Fruit fly (Drosophila melanogaster) whole organism, embryonic: ENCODE results near the gene Cyp309a1.

ENCODE experiments used
- ATbp ChIP-seq: fragments of 200-800 bp; sonication (Bioruptor generic); optimal IDR thresholded peaks from 2 replicates; lab custom pipeline; 2017; ENCODE audit warnings: missing biosample characterization, mild to moderate bottlenecking, missing genetic modification characterization, missing genetic modification reagents
- Antp ChIP-seq: fragments of 200-800 bp; sonication (Bioruptor generic); optimal IDR thresholded peaks from 3 replicates; lab custom pipeline; 2016; ENCODE audit warnings: missing biosample characterization, missing genetic modification characterization
- Bteb2 ChIP-seq: fragments of 200-800 bp; sonication (Bioruptor generic); optimal IDR thresholded peaks from 2 replicates; lab custom pipeline; 2016; ENCODE audit warnings: missing biosample characterization, missing genetic modification characterization
- CG1024 ChIP-seq: fragments of 200-800 bp; sonication (Bioruptor generic); IDR thresholded peaks from 2 replicates; pipeline ENCODE4 v1.3.6; 2022; ENCODE audit warnings: missing biosample characterization, missing genetic modification characterization
- CG11696 ChIP-seq: fragments of 200-800 bp; sonication (Bioruptor generic); IDR thresholded peaks from 2 replicates; pipeline ENCODE4 v1.3.6; 2022; ENCODE audit warnings: missing biosample characterization, missing genetic modification characterization
- CG12219 ChIP-seq: fragments of 200-800 bp; sonication (Bioruptor generic); optimal IDR thresholded peaks from 3 replicates; lab custom pipeline; 2018; ENCODE audit warnings: missing biosample characterization, mild to moderate bottlenecking, missing genetic modification characterization
- CG12391 ChIP-seq: fragments of 200-800 bp; sonication (Bioruptor generic); optimal IDR thresholded peaks from 3 replicates; lab custom pipeline; 2018; ENCODE audit warnings: missing biosample characterization, mild to moderate bottlenecking, missing genetic modification characterization, moderate library complexity
- CG15073 ChIP-seq: fragments of 200-800 bp; sonication (Bioruptor generic); optimal IDR thresholded peaks from 2 replicates; lab custom pipeline; 2016; ENCODE audit warnings: missing biosample characterization, missing genetic modification characterization
- CG15514 ChIP-seq: fragments of 200-800 bp; sonication (Bioruptor generic); optimal IDR thresholded peaks from 3 replicates; lab custom pipeline; 2017; ENCODE audit warnings: missing biosample characterization, missing genetic modification characterization, mild to moderate bottlenecking, moderate library complexity, missing genetic modification reagents
- CG17361 ChIP-seq: fragments of 200-800 bp; sonication (Bioruptor generic); IDR thresholded peaks from 3 replicates; pipeline ENCODE4 v1.3.6; 2022; ENCODE audit warnings: missing biosample characterization, missing genetic modification characterization
- CG2116 ChIP-seq: fragments of 200-800 bp; sonication (Bioruptor generic); optimal IDR thresholded peaks from 3 replicates; lab custom pipeline; 2018; ENCODE audit warnings: missing biosample characterization, mild to moderate bottlenecking, missing genetic modification characterization
- CG2129 ChIP-seq: fragments of 200-800 bp; sonication (Bioruptor generic); IDR thresholded peaks from 2 replicates; pipeline ENCODE4 v1.3.6; 2022; ENCODE audit warnings: missing biosample characterization, missing genetic modification characterization; ENCODE audit not compliant: partially characterized antibody
- CG30403 ChIP-seq: fragments of 200-800 bp; sonication (Bioruptor generic); optimal IDR thresholded peaks from 3 replicates; lab custom pipeline; 2016; ENCODE audit warnings: missing biosample characterization, missing genetic modification characterization
- CG34376 ChIP-seq: fragments of 200-800 bp; sonication (Bioruptor generic); optimal IDR thresholded peaks from 2 replicates; lab custom pipeline; 2018; ENCODE audit warnings: missing biosample characterization, mild to moderate bottlenecking, missing genetic modification characterization
- CG4328 ChIP-seq: fragments of 200-800 bp; sonication (Bioruptor generic); optimal IDR thresholded peaks from 3 replicates; lab custom pipeline; 2017; ENCODE audit warnings: missing biosample characterization, missing genetic modification reagents, missing genetic modification characterization
- CG7928 ChIP-seq: fragments of 200-800 bp; sonication (Bioruptor generic); optimal IDR thresholded peaks from 2 replicates; lab custom pipeline; 2017; ENCODE audit warnings: missing biosample characterization, mild to moderate bottlenecking, missing genetic modification characterization
- CG7987 ChIP-seq: fragments of 200-800 bp; sonication (Bioruptor generic); optimal IDR thresholded peaks from 2 replicates; lab custom pipeline; 2018; ENCODE audit warnings: missing biosample characterization, mild to moderate bottlenecking, missing genetic modification characterization, moderate library complexity
- CG8359 ChIP-seq: fragments of 200-800 bp; sonication (Bioruptor generic); optimal IDR thresholded peaks from 2 replicates; lab custom pipeline; 2017; ENCODE audit warnings: missing biosample characterization, mild to moderate bottlenecking, missing genetic modification characterization, borderline replicate concordance
- D19B ChIP-seq: fragments of 200-800 bp; sonication (Bioruptor generic); optimal IDR thresholded peaks from 2 replicates; lab custom pipeline; 2017; ENCODE audit warnings: missing biosample characterization, mild to moderate bottlenecking, missing genetic modification characterization
- Dad ChIP-seq: fragments of 200-800 bp; sonication (Bioruptor generic); optimal IDR thresholded peaks from 3 replicates; lab custom pipeline; 2016; ENCODE audit warnings: missing biosample characterization, missing genetic modification characterization
- Eip74EF ChIP-seq, 2 experiments: fragments of 200-800 bp in 1 of 2; fragments of >200 bp in 1 of 2; sonication (Bioruptor generic) in 1 of 2; optimal IDR thresholded peaks; 2 replicates each; lab custom pipeline; 2017 to 2019; ENCODE audit warnings: missing biosample characterization in 2 of 2, missing genetic modification characterization in 2 of 2, mild to moderate bottlenecking in 1 of 2, moderate library complexity in 1 of 2
- Ets97D ChIP-seq: fragments of 200-800 bp; sonication (Bioruptor generic); optimal IDR thresholded peaks from 3 replicates; lab custom pipeline; 2016; ENCODE audit warnings: missing biosample characterization, missing genetic modification characterization
- Fer2 ChIP-seq: fragments of 200-800 bp; sonication (Bioruptor generic); optimal IDR thresholded peaks from 2 replicates; lab custom pipeline; 2018; ENCODE audit warnings: missing biosample characterization, mild to moderate bottlenecking, missing genetic modification characterization, moderate library complexity
- GATAe ChIP-seq: fragments of 200-800 bp; sonication (Bioruptor generic); conservative IDR thresholded peaks from 2 replicates; pipeline ENCODE4 v1.3.6; 2022; ENCODE audit warnings: missing biosample characterization, missing genetic modification characterization
- Hsf ChIP-seq: fragments of 200-800 bp; sonication (Bioruptor generic); optimal IDR thresholded peaks from 3 replicates; lab custom pipeline; 2016; ENCODE audit warnings: missing biosample characterization, missing genetic modification characterization
- Mrtf ChIP-seq: fragments of 200-800 bp; sonication (Bioruptor generic); IDR thresholded peaks from 3 replicates; pipeline ENCODE4 v1.3.6; 2022; ENCODE audit warnings: missing biosample characterization, missing genetic modification characterization
- Rx ChIP-seq: fragments of 200-800 bp; sonication (Bioruptor generic); IDR thresholded peaks from 2 replicates; pipeline ENCODE4 v1.3.6; 2022; ENCODE audit warnings: missing biosample characterization, missing genetic modification characterization
- Sin3A ChIP-seq: fragments of >200 bp; optimal IDR thresholded peaks from 2 replicates; lab custom pipeline; 2018
- Sox100B ChIP-seq: fragments of 200-800 bp; sonication (Bioruptor generic); optimal IDR thresholded peaks from 3 replicates; lab custom pipeline; 2018; ENCODE audit warnings: missing biosample characterization, mild to moderate bottlenecking, missing genetic modification characterization
- TFAM ChIP-seq: fragments of 200-800 bp; sonication (Bioruptor generic); optimal IDR thresholded peaks from 2 replicates; lab custom pipeline; 2017; ENCODE audit warnings: missing biosample characterization, missing genetic modification characterization, inconsistent platforms
- aop ChIP-seq: fragments of 200-800 bp; sonication (Bioruptor generic); IDR thresholded peaks from 2 replicates; pipeline ENCODE4 v1.3.6; 2022; ENCODE audit warnings: missing biosample characterization, missing genetic modification characterization
- ash1 ChIP-seq: fragments of 200-800 bp; sonication (Bioruptor generic); optimal IDR thresholded peaks from 2 replicates; lab custom pipeline; 2018; ENCODE audit warnings: missing biosample characterization, mild to moderate bottlenecking, missing genetic modification characterization
- bab2 ChIP-seq: fragments of 200-800 bp; sonication (Bioruptor generic); optimal IDR thresholded peaks from 2 replicates; lab custom pipeline; 2016; ENCODE audit warnings: missing biosample characterization, missing genetic modification characterization
- bigmax ChIP-seq: fragments of 200-800 bp; sonication (Bioruptor generic); optimal IDR thresholded peaks from 2 replicates; lab custom pipeline; 2018; ENCODE audit warnings: missing biosample characterization, mild to moderate bottlenecking, missing genetic modification characterization
- chn ChIP-seq: fragments of 200-800 bp; sonication (Bioruptor generic); optimal IDR thresholded peaks from 2 replicates; lab custom pipeline; 2016; ENCODE audit warnings: missing biosample characterization, missing genetic modification characterization
- crol ChIP-seq: fragments of 200-800 bp; sonication (Bioruptor generic); IDR thresholded peaks from 2 replicates; pipeline ENCODE4 v1.3.6; 2022; ENCODE audit warnings: missing biosample characterization, missing genetic modification characterization
- dm ChIP-seq: fragments of 200-800 bp; sonication (Bioruptor generic); optimal IDR thresholded peaks from 3 replicates; lab custom pipeline; 2016; ENCODE audit warnings: missing biosample characterization, missing genetic modification characterization
- dysf ChIP-seq: fragments of 200-800 bp; sonication (Bioruptor generic); IDR thresholded peaks from 3 replicates; pipeline ENCODE4 v1.3.6; 2022; ENCODE audit warnings: missing biosample characterization, missing genetic modification characterization
- fd64A ChIP-seq: fragments of 200-800 bp; sonication (Bioruptor generic); optimal IDR thresholded peaks from 3 replicates; lab custom pipeline; 2018; ENCODE audit warnings: missing biosample characterization, mild to moderate bottlenecking, missing genetic modification characterization
- gcm2 ChIP-seq: fragments of 200-800 bp; sonication (Bioruptor generic); optimal IDR thresholded peaks from 2 replicates; lab custom pipeline; 2016; ENCODE audit warnings: missing biosample characterization, missing genetic modification characterization
- her ChIP-seq: fragments of 200-800 bp; sonication (Bioruptor generic); optimal IDR thresholded peaks from 2 replicates; lab custom pipeline; 2016; ENCODE audit warnings: missing biosample characterization, missing genetic modification characterization
- luna ChIP-seq: fragments of 200-800 bp; sonication (Bioruptor generic); optimal IDR thresholded peaks from 2 replicates; lab custom pipeline; 2016; ENCODE audit warnings: missing biosample characterization, missing genetic modification characterization
- maf-S ChIP-seq: fragments of 200-800 bp; sonication (Bioruptor generic); optimal IDR thresholded peaks from 2 replicates; lab custom pipeline; 2016; ENCODE audit warnings: missing biosample characterization, missing genetic modification characterization
- run ChIP-seq: fragments of 200-800 bp; sonication (Bioruptor generic); optimal IDR thresholded peaks from 3 replicates; lab custom pipeline; 2018; ENCODE audit warnings: missing biosample characterization, mild to moderate bottlenecking, missing genetic modification characterization
- slp2 ChIP-seq: fragments of 200-800 bp; sonication (Bioruptor generic); optimal IDR thresholded peaks from 2 replicates; lab custom pipeline; 2016; ENCODE audit warnings: missing biosample characterization, missing genetic modification characterization
- so ChIP-seq: fragments of 200-800 bp; sonication (Bioruptor generic); IDR thresholded peaks from 3 replicates; pipeline ENCODE4 v1.3.6; 2022; ENCODE audit warnings: missing biosample characterization, missing genetic modification characterization
- tna ChIP-seq: fragments of 200-800 bp; sonication (Bioruptor generic); IDR thresholded peaks from 2 replicates; pipeline ENCODE4 v1.3.6; 2022; ENCODE audit warnings: missing biosample characterization, missing genetic modification characterization; ENCODE audit not compliant: partially characterized antibody
- tup ChIP-seq: fragments of 200-800 bp; sonication (Bioruptor generic); optimal IDR thresholded peaks from 2 replicates; lab custom pipeline; 2016; ENCODE audit warnings: missing biosample characterization, mild to moderate bottlenecking, missing genetic modification characterization, moderate library complexity
- vvl ChIP-seq: fragments of 200-800 bp; sonication (Bioruptor generic); IDR thresholded peaks from 2 replicates; pipeline ENCODE4 v1.3.6; 2022; ENCODE audit warnings: missing biosample characterization, missing genetic modification characterization
- zen2 ChIP-seq: fragments of 200-800 bp; sonication (Bioruptor generic); IDR thresholded peaks from 3 replicates; pipeline ENCODE4 v1.3.6; 2022; ENCODE audit warnings: missing biosample characterization, missing genetic modification characterization; ENCODE audit not compliant: partially characterized antibody
- zfh2 ChIP-seq: fragments of 200-800 bp; sonication (Bioruptor generic); optimal IDR thresholded peaks from 2 replicates; lab custom pipeline; 2016; ENCODE audit warnings: missing biosample characterization, missing genetic modification characterization

Gene Cyp309a1

DNA sequence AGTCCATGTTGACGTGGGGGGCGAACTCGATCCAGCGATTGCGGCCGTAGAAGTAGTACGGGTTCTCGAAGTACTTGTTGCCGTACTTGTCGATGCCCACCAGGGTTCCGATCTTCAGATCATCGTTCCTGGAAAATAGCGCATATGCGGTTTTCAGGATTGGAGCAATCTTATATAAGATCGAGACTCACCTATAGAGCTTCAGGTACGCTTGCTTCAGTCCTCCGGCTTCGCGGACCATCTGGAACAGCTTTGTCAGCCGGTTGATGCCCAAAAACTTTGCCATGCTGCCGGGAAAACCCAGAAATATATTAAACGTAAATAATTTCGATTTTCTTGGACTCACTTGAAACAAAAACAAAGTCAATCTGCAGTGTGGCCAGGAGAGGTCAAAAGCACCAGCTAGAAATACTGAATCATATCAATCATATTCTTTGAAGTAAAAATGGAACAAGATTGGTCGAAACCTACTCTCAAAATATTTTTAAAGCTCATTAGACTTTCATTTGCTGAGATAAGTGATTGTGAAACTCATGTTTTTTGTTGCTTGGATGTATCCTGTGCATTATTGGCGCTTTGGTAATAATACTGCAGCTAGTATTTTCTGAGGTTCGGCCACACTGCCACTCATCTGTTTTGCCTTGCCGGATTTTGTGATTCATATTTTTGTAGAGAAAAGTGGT lies 15.2 kb upstream of the Cyp309a1 start, which contains the start of the genes ND-B17.2 and Arpc5 (continued):
- TF ChIP-seq fd64A (GFP tag; lab: Kevin White, UChicago) (no peak), tup (GFP tag; lab: Kevin White, UChicago) (no peak), zfh2 (GFP tag; lab: Kevin White, UChicago) (peak; percentile 13), CG34376 (GFP tag; lab: Kevin White, UChicago) (no peak), Ets97D (GFP tag; lab: Kevin White, UChicago) (peak; percentile 46), CG15073 (GFP tag; lab: Kevin White, UChicago) (no peak), bab2 (GFP tag; lab: Kevin White, UChicago) (peak; percentile 17), tna (GFP tag; lab: Robert Waterston, UW) (no peak), dm (peak; percentile 11), chn (GFP tag; lab: Kevin White, UChicago) (no peak), CG17361 (peak; percentile 47; the same call in 1 of the 3 replicates), CG7928 (GFP tag; lab: Kevin White, UChicago) (no peak), CG8359 (no peak), bigmax (GFP tag; lab: Kevin White, UChicago) (no peak), ash1 (GFP tag; lab: Kevin White, UChicago) (no peak), CG30403 (GFP tag; lab: Kevin White, UChicago) (peak; percentile 19), CG2116 (peak; percentile 23), vvl (no peak), run (tag; lab: Kevin White, UChicago) (no peak), maf-S (GFP tag; lab: Kevin White, UChicago) (no peak), Eip74EF (GFP tag; optimal IDR thresholded peaks at IDR 0.05; lab: Kevin White, UChicago) (no peak), crol (GFP tag; lab: Robert Waterston, UW) (no peak), Antp (GFP tag; lab: Kevin White, UChicago) (peak; percentile 18), CG7987 (GFP tag; lab: Kevin White, UChicago) (no peak), D19B (GFP tag; lab: Kevin White, UChicago) (no peak), CG4328 (GFP tag; lab: Kevin White, UChicago) (no peak), Mrtf (GFP tag; lab: Robert Waterston, UW) (no peak), Sin3A (lab: Kevin White, UChicago) (peak; percentile 88), zen2 (GFP tag; lab: Robert Waterston, UW) (no peak), Hsf (peak; percentile 16), Sox100B (GFP tag; lab: Kevin White, UChicago) (no peak), CG12219 (no peak), gcm2 (GFP tag; lab: Kevin White, UChicago) (no peak), CG15514 (GFP tag; lab: Kevin White, UChicago) (peak; percentile 30), CG11696 (GFP tag; lab: Robert Waterston, UW) (no peak), GATAe (no peak), Bteb2 (GFP tag; lab: Kevin White, UChicago) (no peak), TFAM (GFP tag; lab: Kevin White, UChicago) (no peak), Dad (GFP tag; lab: Kevin White, UChicago) (no peak), her (GFP tag; lab: Kevin White, UChicago) (no peak), Rx (GFP tag; lab: Robert Waterston, UW) (no peak), Fer2 (no peak), CG12391 (tag; lab: Kevin White, UChicago) (peak; percentile 49), CG1024 (GFP tag; lab: Robert Waterston, UW) (no peak), luna (GFP tag; lab: Kevin White, UChicago) (no peak), aop (GFP tag; lab: Robert Waterston, UW) (no peak), CG2129 (GFP tag; lab: Robert Waterston, UW) (no peak), ATbp (GFP tag; lab: Kevin White, UChicago) (no peak), dysf (no peak), so (GFP tag; lab: Robert Waterston, UW) (no peak), slp2 (GFP tag; lab: Kevin White, UChicago) (no peak)
